Worm (Caenorhabditis elegans) whole organism, L2 larva: ENCODE results near the gene ZC487.1.

Experiments used
- F13H6.1 ChIP-seq: sonication (generic microtip); optimal IDR thresholded peaks from 2 replicates; lab custom pipeline; 2016; ENCODE audit warnings: missing genetic modification characterization, missing compliant biosample characterization
- ceh-16 ChIP-seq: fragments of 150-350 bp; optimal IDR thresholded peaks from 2 replicates; lab custom pipeline; 2014; ENCODE audit warnings: missing biosample characterization, missing genetic modification characterization
- nhr-11 ChIP-seq: fragments of 150-350 bp; optimal IDR thresholded peaks from 2 replicates; lab custom pipeline; 2014; ENCODE audit warnings: missing biosample characterization, missing genetic modification characterization
- nhr-12 ChIP-seq: fragments of 150-350 bp; optimal IDR thresholded peaks from 2 replicates; lab custom pipeline; 2014; ENCODE audit warnings: missing biosample characterization, missing genetic modification characterization
- snpc-4 ChIP-seq: fragments of 150-350 bp; optimal IDR thresholded peaks from 2 replicates; lab custom pipeline; 2014; ENCODE audit warnings: missing biosample characterization, missing genetic modification characterization

- TF ChIP-seq snpc-4 (tag; lab: Kevin White, UChicago) (no peak), nhr-11 (tag; lab: Kevin White, UChicago) (no peak), ceh-16 (tag; lab: Kevin White, UChicago) (no peak), F13H6.1 (no peak), nhr-12 (tag; lab: Kevin White, UChicago) (no peak)
Measured at ce11 chrV:6736108-6736507, 8.8 kb downstream of the ZC487.1 start.
